Worm (Caenorhabditis elegans) whole organism, late embryonic: ENCODE measurements around the gene R12B2.7.
A peak's percentile ranks its signal among the peaks of the same experiment; 100 is the strongest.

ENCODE experiments used
- C38D4.7 ChIP-seq: fragments of 200-800 bp; sonication (Bioruptor generic); optimal IDR thresholded peaks from 2 replicates; lab custom pipeline; 2018; ENCODE audit warnings: mild to moderate bottlenecking, missing genetic modification characterization, moderate library complexity, missing compliant biosample characterization
- F13H6.1 ChIP-seq: sonication (generic microtip); optimal IDR thresholded peaks from 2 replicates; lab custom pipeline; 2016; ENCODE audit warnings: missing genetic modification characterization, missing compliant biosample characterization
- K02D7.2 ChIP-seq: sonication (generic microtip); optimal IDR thresholded peaks from 2 replicates; lab custom pipeline; 2017; ENCODE audit warnings: mild to moderate bottlenecking, missing genetic modification characterization, missing compliant biosample characterization
- T23F11.4 ChIP-seq: fragments of 200-800 bp; sonication (Bioruptor generic); optimal IDR thresholded peaks from 2 replicates; lab custom pipeline; 2018; ENCODE audit warnings: mild to moderate bottlenecking, missing genetic modification characterization, missing compliant biosample characterization
- Y22D7AL.16 ChIP-seq: sonication (generic microtip); optimal IDR thresholded peaks from 2 replicates; lab custom pipeline; 2016; ENCODE audit warnings: missing genetic modification characterization, missing compliant biosample characterization
- ama-1 ChIP-seq: fragments of 150-350 bp; optimal IDR thresholded peaks from 2 replicates; lab custom pipeline; 2014
- ceh-14 ChIP-seq: sonication (generic microtip); optimal IDR thresholded peaks from 2 replicates; lab custom pipeline; 2016; ENCODE audit warnings: missing genotype, missing genetic modification characterization, missing compliant biosample characterization
- ceh-19 ChIP-seq: fragments of 200-800 bp; sonication (Bioruptor generic); optimal IDR thresholded peaks from 2 replicates; lab custom pipeline; 2018; ENCODE audit warnings: mild to moderate bottlenecking, missing genetic modification characterization, missing compliant biosample characterization
- ceh-2 ChIP-seq: sonication (generic microtip); optimal IDR thresholded peaks from 2 replicates; lab custom pipeline; 2016; ENCODE audit warnings: missing genotype, missing genetic modification characterization, missing compliant biosample characterization
- ceh-22 ChIP-seq: sonication (generic microtip); optimal IDR thresholded peaks from 2 replicates; lab custom pipeline; 2017; ENCODE audit warnings: missing biosample characterization, missing genetic modification characterization
- ceh-30 ChIP-seq: fragments of 150-350 bp; optimal IDR thresholded peaks from 2 replicates; lab custom pipeline; 2014; ENCODE audit warnings: missing biosample characterization, missing genetic modification characterization
- ceh-31 ChIP-seq: sonication (generic microtip); optimal IDR thresholded peaks from 2 replicates; lab custom pipeline; 2016; ENCODE audit warnings: missing genetic modification characterization, missing compliant biosample characterization
- ceh-34 ChIP-seq: sonication (generic microtip); optimal IDR thresholded peaks from 2 replicates; lab custom pipeline; 2016; ENCODE audit warnings: mild to moderate bottlenecking, missing genetic modification characterization, missing compliant biosample characterization
- ceh-45 ChIP-seq: fragments of 200-800 bp; sonication (Bioruptor generic); IDR thresholded peaks from 2 replicates; pipeline ENCODE4 v1.3.6; 2022; ENCODE audit warnings: missing genetic modification reagents, missing genetic modification characterization, missing compliant biosample characterization
- ceh-48 ChIP-seq: sonication (generic microtip); optimal IDR thresholded peaks from 2 replicates; lab custom pipeline; 2016; ENCODE audit warnings: missing genetic modification characterization, inconsistent platforms, missing compliant biosample characterization
- ceh-9 ChIP-seq: sonication (generic microtip); optimal IDR thresholded peaks from 2 replicates; lab custom pipeline; 2016; ENCODE audit warnings: mild to moderate bottlenecking, missing genetic modification characterization, inconsistent platforms, missing compliant biosample characterization
- dve-1 ChIP-seq: sonication (generic microtip); optimal IDR thresholded peaks from 2 replicates; lab custom pipeline; 2017; ENCODE audit warnings: antibody characterized with exemption, mild to moderate bottlenecking, missing genetic modification characterization, missing compliant biosample characterization
- elt-2 ChIP-seq: sonication (generic microtip); optimal IDR thresholded peaks from 2 replicates; lab custom pipeline; 2016; ENCODE audit warnings: missing genetic modification reagents, missing genetic modification characterization, missing compliant biosample characterization
- ets-4 ChIP-seq: sonication (generic microtip); optimal IDR thresholded peaks from 2 replicates; lab custom pipeline; 2016; ENCODE audit warnings: missing genetic modification characterization, missing compliant biosample characterization
- eyg-1 ChIP-seq: sonication (generic microtip); optimal IDR thresholded peaks from 2 replicates; lab custom pipeline; 2016; ENCODE audit warnings: missing genotype, missing genetic modification characterization, missing compliant biosample characterization
- gmeb-2 ChIP-seq: sonication (generic microtip); optimal IDR thresholded peaks from 2 replicates; lab custom pipeline; 2016; ENCODE audit warnings: missing genetic modification characterization, inconsistent platforms, missing compliant biosample characterization
- hlh-30 ChIP-seq: sonication (generic microtip); optimal IDR thresholded peaks from 2 replicates; lab custom pipeline; 2017; ENCODE audit warnings: antibody characterized with exemption, missing genetic modification characterization, missing compliant biosample characterization; ENCODE audit not compliant: insufficient read depth
- hlh-6 ChIP-seq: sonication (generic microtip); optimal IDR thresholded peaks from 2 replicates; lab custom pipeline; 2016; ENCODE audit warnings: missing genotype, missing genetic modification characterization, missing compliant biosample characterization
- lin-11 ChIP-seq: fragments of 200-800 bp; sonication (Bioruptor generic); optimal IDR thresholded peaks from 2 replicates; lab custom pipeline; 2018; ENCODE audit warnings: mild to moderate bottlenecking, missing genetic modification characterization, missing compliant biosample characterization
- odd-2 ChIP-seq: sonication (generic microtip); optimal IDR thresholded peaks from 2 replicates; lab custom pipeline; 2017; ENCODE audit warnings: antibody characterized with exemption, mild to moderate bottlenecking, missing genetic modification characterization, missing compliant biosample characterization
- pax-1 ChIP-seq: fragments of 150-350 bp; optimal IDR thresholded peaks from 2 replicates; lab custom pipeline; 2014; ENCODE audit warnings: missing biosample characterization, missing genetic modification characterization
- pqm-1 ChIP-seq: sonication (generic microtip); optimal IDR thresholded peaks from 2 replicates; lab custom pipeline; 2016; ENCODE audit warnings: missing genetic modification characterization, missing compliant biosample characterization
- ref-2 ChIP-seq: sonication (generic microtip); optimal IDR thresholded peaks from 2 replicates; lab custom pipeline; 2016; ENCODE audit warnings: missing genetic modification characterization, missing compliant biosample characterization
- rnt-1 ChIP-seq: sonication (generic microtip); optimal IDR thresholded peaks from 2 replicates; lab custom pipeline; 2016; ENCODE audit warnings: missing genetic modification characterization, missing compliant biosample characterization
- sdc-2 ChIP-seq: sonication (generic microtip); optimal IDR thresholded peaks from 2 replicates; lab custom pipeline; 2016; ENCODE audit warnings: missing genotype, missing genetic modification characterization, missing compliant biosample characterization
- ttx-3 ChIP-seq: sonication (generic microtip); optimal IDR thresholded peaks from 2 replicates; lab custom pipeline; 2016; ENCODE audit warnings: missing genetic modification reagents, missing genetic modification characterization, missing compliant biosample characterization
- unc-55 ChIP-seq: sonication (generic microtip); optimal IDR thresholded peaks from 2 replicates; lab custom pipeline; 2017; ENCODE audit warnings: missing biosample characterization, missing genetic modification reagents, missing genetic modification characterization
- zip-5 ChIP-seq: sonication (generic microtip); optimal IDR thresholded peaks from 2 replicates; lab custom pipeline; 2016; ENCODE audit warnings: missing genetic modification characterization, missing compliant biosample characterization

The R12B2.7 gene

DNA sequence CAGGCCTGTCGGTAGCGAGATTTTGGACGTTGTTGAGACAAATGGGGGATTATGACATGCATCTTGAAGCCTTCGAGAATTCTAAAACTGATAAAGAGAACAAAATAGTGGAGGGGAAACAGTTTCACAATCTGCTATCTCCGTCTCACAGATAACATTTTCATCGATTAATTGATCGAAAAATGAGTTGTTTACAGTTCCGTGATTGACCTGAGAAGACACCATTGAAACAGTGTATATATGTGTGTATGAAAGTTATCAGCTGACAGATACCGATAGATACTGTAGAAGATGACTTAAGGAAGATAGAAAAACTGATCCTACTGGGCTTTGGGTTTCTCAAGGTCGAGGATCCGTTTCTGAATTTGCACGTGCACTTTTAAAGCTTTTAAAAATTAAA is 24.3 kb downstream of the R12B2.7 start:
- TF ChIP-seq pqm-1 (no peak), elt-2 (peak; percentile 23)
- TF ChIP-seq, all 69 proteins: peak for 1

DNA sequence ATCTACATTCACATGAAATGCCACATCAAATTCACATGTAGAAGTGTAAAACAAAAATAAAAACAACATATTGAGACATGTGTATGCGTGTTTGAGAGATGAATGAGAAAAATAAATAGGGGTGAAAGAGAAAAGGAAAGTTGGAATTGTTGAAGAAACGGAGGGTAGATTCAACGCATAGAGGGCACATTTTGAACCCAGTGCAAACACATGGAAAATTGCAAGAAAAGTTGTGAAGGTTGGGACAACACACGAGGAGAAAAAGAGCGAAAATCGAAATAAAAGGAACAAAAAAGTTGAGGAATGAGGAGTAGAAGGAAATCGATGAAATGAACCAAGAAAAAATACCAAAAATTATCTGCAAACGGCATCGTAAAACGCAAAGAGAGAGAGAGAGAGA is 24.8 kb downstream of the R12B2.7 start:
- no peak for TF ChIP-seq K02D7.2 (tag; lab: Kevin White, UChicago)
- TF ChIP-seq ceh-9 = no peak
- TF ChIP-seq ref-2 (tag; lab: Kevin White, UChicago) = no peak
- no peak for TF ChIP-seq ttx-3 (tag; lab: Kevin White, UChicago)
- TF ChIP-seq Y22D7AL.16 (tag; lab: Kevin White, UChicago) = no peak
- TF ChIP-seq ceh-14 = no peak
- no peak for TF ChIP-seq lin-11 (tag; lab: Kevin White, UChicago)
- no peak for TF ChIP-seq C38D4.7 (GFP tag; lab: Kevin White, UChicago)
- TF ChIP-seq ceh-34 (tag; lab: Kevin White, UChicago) = no peak
- no peak for TF ChIP-seq pqm-1
- TF ChIP-seq, all 69 proteins: peak for 0

DNA sequence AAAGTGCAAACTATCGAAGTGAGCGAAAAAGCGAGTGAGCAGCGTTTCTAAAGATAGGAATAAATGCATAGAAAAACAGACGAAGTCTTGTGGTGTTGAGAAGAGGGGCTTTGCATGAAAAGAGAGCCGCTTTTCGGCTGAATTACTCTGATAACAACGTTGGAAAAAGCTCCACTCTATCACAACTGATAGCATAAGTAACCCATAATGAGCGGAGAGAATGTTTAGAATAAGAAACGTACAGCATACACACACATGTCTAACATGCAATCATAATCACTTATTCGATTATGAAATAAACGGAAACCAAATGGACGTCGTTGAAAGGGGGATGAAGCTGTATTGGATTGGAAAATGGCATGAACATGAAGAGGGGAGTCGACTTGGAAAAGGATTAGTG is 25.4 kb downstream of the R12B2.7 start:
- TF ChIP-seq odd-2 (tag; lab: Kevin White, UChicago) = no peak
- no peak for TF ChIP-seq ceh-2 (tag; lab: Kevin White, UChicago)
- TF ChIP-seq ceh-14 = no peak
- no peak for TF ChIP-seq zip-5 (tag; lab: Kevin White, UChicago)
- no peak for TF ChIP-seq pax-1 (tag; lab: Kevin White, UChicago)
- TF ChIP-seq sdc-2 (tag; lab: Kevin White, UChicago) = peak; percentile 0

DNA sequence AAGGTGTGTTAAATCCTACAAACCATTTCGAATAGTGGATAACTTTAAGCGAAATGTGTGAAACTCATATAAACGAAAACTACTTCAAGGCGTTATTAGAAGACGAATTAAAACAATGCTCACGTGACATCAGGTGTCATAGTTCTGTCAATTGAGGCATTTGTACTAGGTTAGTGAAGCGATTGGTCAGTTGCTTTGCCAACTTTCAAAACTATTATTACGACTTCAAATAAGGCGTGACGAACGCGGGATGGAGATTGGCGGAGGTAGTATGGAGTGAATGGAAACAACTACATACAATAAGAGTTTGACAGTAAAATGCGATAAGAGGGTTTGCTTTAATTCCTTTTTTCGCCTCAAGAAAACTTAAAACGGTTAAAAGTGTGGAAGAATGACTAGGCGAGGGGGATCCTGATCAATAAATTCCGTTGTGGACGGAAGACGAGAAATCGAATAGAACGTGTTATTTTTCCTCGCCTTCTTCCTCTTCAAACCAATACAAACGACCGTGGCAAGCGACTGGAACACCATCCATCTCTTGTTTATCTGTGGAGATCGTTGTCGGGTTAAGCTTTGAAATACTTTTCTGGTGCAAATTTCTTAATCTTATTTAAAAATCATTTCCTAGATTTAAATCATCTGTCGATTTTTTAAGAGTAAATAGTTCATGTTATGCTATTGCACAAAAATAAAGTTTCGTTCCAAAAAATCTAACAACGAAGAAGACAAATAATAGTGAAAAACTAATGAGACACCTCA is 26.1 kb downstream of the R12B2.7 start:
- no peak for TF ChIP-seq ama-1
- no peak for TF ChIP-seq hlh-6 (tag; lab: Kevin White, UChicago)
- no peak for TF ChIP-seq ceh-48 (tag; lab: Kevin White, UChicago)
- TF ChIP-seq ceh-9 = no peak
- TF ChIP-seq ets-4 = no peak
- TF ChIP-seq ceh-19 (GFP tag; lab: Kevin White, UChicago) = no peak
- no peak for TF ChIP-seq pqm-1
- TF ChIP-seq lin-11 (tag; lab: Kevin White, UChicago) = no peak
- no peak for TF ChIP-seq ceh-30 (tag; lab: Kevin White, UChicago)
- no peak for TF ChIP-seq eyg-1
- TF ChIP-seq F13H6.1 (tag; lab: Kevin White, UChicago) = no peak
- TF ChIP-seq ceh-22 = no peak
- TF ChIP-seq T23F11.4 = no peak
- no peak for TF ChIP-seq rnt-1 (tag; lab: Kevin White, UChicago)
- TF ChIP-seq unc-55 = no peak
- no peak for TF ChIP-seq gmeb-2 (tag; lab: Kevin White, UChicago)
- no peak for TF ChIP-seq dve-1

DNA sequence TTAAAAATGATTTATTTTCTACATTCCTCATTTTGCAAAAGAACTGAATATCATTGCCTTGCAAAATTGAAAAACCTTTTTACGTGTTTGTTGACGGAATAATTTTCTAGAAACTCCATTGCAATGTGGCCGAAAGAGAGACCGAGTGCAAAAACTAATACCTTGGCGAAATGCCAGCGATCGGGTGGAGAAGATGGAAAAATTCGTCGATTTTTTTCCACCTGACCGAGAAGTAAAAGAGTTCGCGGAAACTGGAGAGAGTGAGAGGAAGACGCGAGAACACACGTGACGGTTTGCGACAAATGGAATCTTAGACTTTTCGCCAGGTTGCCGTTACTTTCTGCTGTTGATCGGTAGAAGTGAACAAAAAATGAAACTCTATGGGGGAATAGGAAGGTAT is 26.8 kb downstream of the R12B2.7 start:
- TF ChIP-seq zip-5 (tag; lab: Kevin White, UChicago) (no peak), ceh-22 (no peak), sdc-2 (tag; lab: Kevin White, UChicago) (no peak), hlh-30 (peak; percentile 51)

DNA sequence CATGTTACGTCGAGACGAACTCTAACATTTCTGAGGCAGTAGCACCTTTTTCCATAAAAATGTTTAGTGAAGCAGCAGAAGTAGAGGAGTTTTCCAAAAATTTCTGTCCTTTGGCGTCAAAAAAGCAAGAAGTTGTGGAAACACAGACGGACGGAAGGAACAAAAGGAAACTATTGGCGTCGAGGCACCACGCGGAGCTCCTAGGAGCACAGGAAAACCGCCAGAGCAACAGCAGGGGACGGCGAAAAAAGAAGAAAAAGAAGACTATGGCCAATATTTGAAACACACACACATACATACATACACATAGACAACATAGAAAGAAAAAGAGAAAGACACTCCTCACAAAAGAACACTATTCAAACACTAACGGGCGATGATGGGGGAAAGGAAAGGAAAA is 28.1 kb downstream of the R12B2.7 start:
- TF ChIP-seq ceh-45 (GFP tag; lab: Robert Waterston, UW) = 0 out of 2 replicates have a peak, but pooled peaks have one; percentile 39
- no peak for TF ChIP-seq ama-1
- peak; percentile 27 for TF ChIP-seq ceh-31 (tag; lab: Kevin White, UChicago)
- TF ChIP-seq ets-4 = peak; percentile 53
